Worm (Caenorhabditis elegans): ENCODE measurements around the gene B0496.2.
A peak's percentile ranks its signal among the peaks of the same experiment; 100 is the strongest.

Gene B0496.2

ce11 chrIV:7486201-7486947 is 38.7 kb downstream of the B0496.2 start, which contains the start of the genes his-61 and his-62 (continued):
- TF ChIP-seq snpc-4 (GFP tag; optimal IDR thresholded peaks at IDR 0.05) (no peak), snpc-4 (tag; optimal IDR thresholded peaks at IDR 0.05) (peak; percentile 4 to 74 (median 61)), F49E8.2 (tag; optimal IDR thresholded peaks at IDR 0.05; ENCODE audit: insufficient read depth) (peak; percentile 89), D2030.7 (GFP tag; IDR thresholded peaks at IDR 0.05) (peak; percentile 68), F23B12.7 (tag; optimal IDR thresholded peaks at IDR 0.05; ENCODE audit: insufficient read depth) (no peak), sea-2 (GFP tag; IDR thresholded peaks at IDR 0.05) (no peak), lin-40 (tag; optimal IDR thresholded peaks at IDR 0.05) (no peak), ekl-4 (GFP tag; IDR thresholded peaks at IDR 0.05) (peak; percentile 39), F33H1.4 (GFP tag; IDR thresholded peaks at IDR 0.05) (peak; percentile 10; the same call in 1 of the 2 replicates), ZK185.1 (tag; optimal IDR thresholded peaks at IDR 0.05; ENCODE audit: poor library complexity, severe bottlenecking) (peak; percentile 39), lsy-27 (tag; optimal IDR thresholded peaks at IDR 0.05; ENCODE audit: borderline replicate concordance, insufficient read depth) (no peak), ceh-58 (GFP tag; IDR thresholded peaks at IDR 0.05) (no peak), tlf-1 (GFP tag; optimal IDR thresholded peaks at IDR 0.05) (peak; percentile 23), nfyb-1 (GFP tag; IDR thresholded peaks at IDR 0.05) (0 out of 2 replicates have a peak, but pooled peaks have one; percentile 22), F57C9.4 (tag; optimal IDR thresholded peaks at IDR 0.05) (no peak), B0035.1 (tag; optimal IDR thresholded peaks at IDR 0.05) (no peak), lin-26 (GFP tag; IDR thresholded peaks at IDR 0.05) (peak; percentile 92), cebp-2 (GFP tag; IDR thresholded peaks at IDR 0.05) (peak; percentile 62; the same call in 1 of the 2 replicates), nhr-90 (tag; optimal IDR thresholded peaks at IDR 0.05) (peak; percentile 42), lin-35 (GFP tag; optimal IDR thresholded peaks at IDR 0.05) (no peak), cebp-1 (GFP tag; IDR thresholded peaks at IDR 0.05) (no peak), cebp-1 (tag; optimal IDR thresholded peaks at IDR 0.05) (peak; percentile 6), ztf-28 (GFP tag; IDR thresholded peaks at IDR 0.05) (peak; percentile 76; the same call in 1 of the 2 replicates), egrh-3 (GFP tag; IDR thresholded peaks at IDR 0.05) (no peak), hrde-1 (tag; optimal IDR thresholded peaks at IDR 0.05; ENCODE audit: borderline replicate concordance) (peak; percentile 20), hmg-1.2 (GFP tag; IDR thresholded peaks at IDR 0.05) (peak; percentile 80), tbp1 (GFP tag; optimal IDR thresholded peaks at IDR 0.05) (peak; percentile 71), dox-1 (GFP tag; IDR thresholded peaks at IDR 0.05) (peak; percentile 82), egl-44 (GFP tag; IDR thresholded peaks at IDR 0.05) (0 out of 2 replicates have a peak, but pooled peaks have one; percentile 58), rcor-1 (GFP tag; IDR thresholded peaks at IDR 0.05) (peak; percentile 9; the same call in 1 of the 2 replicates), ceh-100 (GFP tag; IDR thresholded peaks at IDR 0.05) (peak; percentile 53), madf-6 (GFP tag; IDR thresholded peaks at IDR 0.05) (0 out of 2 replicates have a peak, but pooled peaks have one; percentile 38)

ce11 chrIV:7487554-7488456 is 40.1 kb downstream of the B0496.2 start, which contains the start of the genes his-60 and his-59:
TSS of gene his-60 (minus strand) at chrIV:7487992.
TSS of gene his-59 (plus strand) at chrIV:7488249.
- TF ChIP-seq Y53G8AR.9 (GFP tag; conservative IDR thresholded peaks at IDR 0.05), result peak; percentile 85
- TF ChIP-seq ekl-4 (GFP tag; IDR thresholded peaks at IDR 0.05), result peak; percentile 64; the same call in 1 of the 2 replicates
- TF ChIP-seq madf-3 (GFP tag; IDR thresholded peaks at IDR 0.05), result peak; percentile 62; the same call in 1 of the 2 replicates
- no peak for TF ChIP-seq lag-1 (GFP tag; IDR thresholded peaks at IDR 0.05)
- TF ChIP-seq egl-44 (GFP tag; IDR thresholded peaks at IDR 0.05), result peak; percentile 88
- TF ChIP-seq ztf-25 (GFP tag; IDR thresholded peaks at IDR 0.05), result peak; percentile 28; the same call in 1 of the 2 replicates
- peak; percentile 91 for TF ChIP-seq F49E8.2 (tag; optimal IDR thresholded peaks at IDR 0.05; ENCODE audit: insufficient read depth)
- TF ChIP-seq B0336.3 (GFP tag; IDR thresholded peaks at IDR 0.05), result peak; percentile 77
- 0 out of 2 replicates have a peak, but pooled peaks have one; percentile 7 for TF ChIP-seq attf-3 (GFP tag; conservative IDR thresholded peaks at IDR 0.05)
- TF ChIP-seq snpc-1.3 (tag; optimal IDR thresholded peaks at IDR 0.05; ENCODE audit: insufficient read depth), result peak; percentile 79
- peak; percentile 67 for TF ChIP-seq tbp1 (GFP tag; optimal IDR thresholded peaks at IDR 0.05)
- 0 out of 2 replicates have a peak, but pooled peaks have one; percentile 38 for TF ChIP-seq ceh-58 (GFP tag; IDR thresholded peaks at IDR 0.05)
- TF ChIP-seq chd-7 (tag; optimal IDR thresholded peaks at IDR 0.05), result no peak
- TF ChIP-seq attf-6 (GFP tag; IDR thresholded peaks at IDR 0.05), result peak; percentile 81
- TF ChIP-seq F52B5.7 (tag; optimal IDR thresholded peaks at IDR 0.05), result peak; percentile 12
- TF ChIP-seq hmg-1.2 (GFP tag; IDR thresholded peaks at IDR 0.05), result peak; percentile 41; the same call in 1 of the 2 replicates
- TF ChIP-seq ceh-79 (tag; optimal IDR thresholded peaks at IDR 0.05), result no peak

Data from whole organism, young adult.